Fruit fly (Drosophila melanogaster): ENCODE measurements around the gene Dim1.

Dim1 gene

dm6 chr2L:4364914-4365313, 38.1 kb upstream of the Dim1 start:
- TF ChIP-seq CG14655 (GFP tag; optimal IDR thresholded peaks at IDR 0.05) (no peak), rn (GFP tag; IDR thresholded peaks at IDR 0.05) (no peak), CG8301 (tag; optimal IDR thresholded peaks at IDR 0.05) (no peak), D1 (tag; optimal IDR thresholded peaks at IDR 0.05) (no peak), CG32121 (GFP tag; IDR thresholded peaks at IDR 0.05) (no peak)

dm6 chr2L:4365792-4366326, 37.2 kb upstream of the Dim1 start:
- TF ChIP-seq CG15710 (tag; optimal IDR thresholded peaks at IDR 0.05) (no peak), CG10348 (GFP tag; IDR thresholded peaks at IDR 0.05) (no peak), CG9948 (tag; optimal IDR thresholded peaks at IDR 0.05) (no peak), Ets98B (GFP tag; IDR thresholded peaks at IDR 0.05) (no peak)

- TF ChIP-seq CG15710 (tag; optimal IDR thresholded peaks at IDR 0.05), result no peak
- no peak for TF ChIP-seq CG8301 (tag; optimal IDR thresholded peaks at IDR 0.05)
- no peak for TF ChIP-seq CG9948 (tag; optimal IDR thresholded peaks at IDR 0.05)
- no peak for TF ChIP-seq CG10348 (GFP tag; IDR thresholded peaks at IDR 0.05)
- TF ChIP-seq rn (GFP tag; IDR thresholded peaks at IDR 0.05), result no peak
- no peak for TF ChIP-seq CG13204 (GFP tag; optimal IDR thresholded peaks at IDR 0.05)
- no peak for TF ChIP-seq CG12605 (GFP tag; IDR thresholded peaks at IDR 0.05)
- no peak for TF ChIP-seq CG14655 (GFP tag; optimal IDR thresholded peaks at IDR 0.05)
- TF ChIP-seq gl (tag; optimal IDR thresholded peaks at IDR 0.05), result no peak
- no peak for TF ChIP-seq CG17806 (tag; optimal IDR thresholded peaks at IDR 0.05)
- TF ChIP-seq CG4496 (GFP tag; IDR thresholded peaks at IDR 0.05), result no peak
- no peak for TF ChIP-seq Pif1B (GFP tag; optimal IDR thresholded peaks at IDR 0.05)
- TF ChIP-seq Snoo (tag; optimal IDR thresholded peaks at IDR 0.05), result no peak
Observed at dm6 chr2L:4366652-4367051, 36.4 kb upstream of the Dim1 start.

dm6 chr2L:4368553-4369268, 34.3 kb upstream of the Dim1 start:
- TF ChIP-seq CG8301 (tag; optimal IDR thresholded peaks at IDR 0.05), result no peak
- TF ChIP-seq CG4496 (GFP tag; IDR thresholded peaks at IDR 0.05), result no peak
- no peak for TF ChIP-seq CG13204 (GFP tag; optimal IDR thresholded peaks at IDR 0.05)
- no peak for TF ChIP-seq CG9948 (tag; optimal IDR thresholded peaks at IDR 0.05)

- no peak for TF ChIP-seq CG8301 (tag; optimal IDR thresholded peaks at IDR 0.05)
- no peak for TF ChIP-seq CG15710 (tag; optimal IDR thresholded peaks at IDR 0.05)
- no peak for TF ChIP-seq Pif1B (GFP tag; optimal IDR thresholded peaks at IDR 0.05)
- no peak for TF ChIP-seq gl (tag; optimal IDR thresholded peaks at IDR 0.05)
- no peak for TF ChIP-seq CG4496 (GFP tag; IDR thresholded peaks at IDR 0.05)
- no peak for TF ChIP-seq Ets98B (GFP tag; IDR thresholded peaks at IDR 0.05)
- no peak for TF ChIP-seq D1 (tag; optimal IDR thresholded peaks at IDR 0.05)
- TF ChIP-seq CG12605 (GFP tag; IDR thresholded peaks at IDR 0.05), result no peak
- no peak for TF ChIP-seq Pif1A (GFP tag; optimal IDR thresholded peaks at IDR 0.05)
Observed at dm6 chr2L:4370007-4370521, 33.0 kb upstream of the Dim1 start.

- peak; percentile 76 for TF ChIP-seq EcR (GFP tag; optimal IDR thresholded peaks at IDR 0.05)
- TF ChIP-seq rn (GFP tag; IDR thresholded peaks at IDR 0.05), result no peak
- no peak for TF ChIP-seq CG15710 (tag; optimal IDR thresholded peaks at IDR 0.05)
- TF ChIP-seq CG4496 (GFP tag; IDR thresholded peaks at IDR 0.05), result no peak
- TF ChIP-seq CG8301 (tag; optimal IDR thresholded peaks at IDR 0.05), result no peak
- TF ChIP-seq CG34367 (tag; optimal IDR thresholded peaks at IDR 0.05), result no peak
Observed at dm6 chr2L:4370592-4370991, 32.5 kb upstream of the Dim1 start.

- peak; percentile 55 for TF ChIP-seq Pif1A (GFP tag; optimal IDR thresholded peaks at IDR 0.05)
- peak; percentile 38 for TF ChIP-seq gl (tag; optimal IDR thresholded peaks at IDR 0.05)
- peak; percentile 32; the same call in 1 of the 2 replicates for TF ChIP-seq CG32121 (GFP tag; IDR thresholded peaks at IDR 0.05)
- TF ChIP-seq CG9948 (tag; optimal IDR thresholded peaks at IDR 0.05), result peak; percentile 47
- TF ChIP-seq CG17806 (tag; optimal IDR thresholded peaks at IDR 0.05), result peak; percentile 21
- peak; percentile 14 for TF ChIP-seq CG8301 (tag; optimal IDR thresholded peaks at IDR 0.05)
- peak; percentile 63; the same call in 2 of the 3 replicates for TF ChIP-seq fd96Ca (GFP tag; IDR thresholded peaks at IDR 0.05)
- peak; percentile 66 for TF ChIP-seq CG8159 (tag; optimal IDR thresholded peaks at IDR 0.05)
- TF ChIP-seq Pif1B (GFP tag; optimal IDR thresholded peaks at IDR 0.05), result peak; percentile 62
- peak; percentile 15 for TF ChIP-seq CG34367 (tag; optimal IDR thresholded peaks at IDR 0.05)
- TF ChIP-seq Ets98B (GFP tag; IDR thresholded peaks at IDR 0.05), result peak; percentile 67
- no peak for TF ChIP-seq CG10348 (GFP tag; IDR thresholded peaks at IDR 0.05)
- TF ChIP-seq rn (GFP tag; IDR thresholded peaks at IDR 0.05), result no peak
- peak; percentile 76 for TF ChIP-seq EcR (GFP tag; optimal IDR thresholded peaks at IDR 0.05)
- TF ChIP-seq Snoo (tag; optimal IDR thresholded peaks at IDR 0.05), result peak; percentile 59
- 0 out of 2 replicates have a peak, but pooled peaks have one; percentile 29 for TF ChIP-seq CG12605 (GFP tag; IDR thresholded peaks at IDR 0.05)
- peak; percentile 71; the same call in 2 of the 3 replicates for TF ChIP-seq CG4496 (GFP tag; IDR thresholded peaks at IDR 0.05)
- peak; percentile 41 for TF ChIP-seq CG14655 (GFP tag; optimal IDR thresholded peaks at IDR 0.05)
- peak; percentile 60 for TF ChIP-seq CG15710 (tag; optimal IDR thresholded peaks at IDR 0.05)
- TF ChIP-seq CG13204 (GFP tag; optimal IDR thresholded peaks at IDR 0.05), result peak; percentile 89
- TF ChIP-seq D1 (tag; optimal IDR thresholded peaks at IDR 0.05), result peak; percentile 26
Observed at dm6 chr2L:4371516-4372136, 31.4 kb upstream of the Dim1 start.
